Fruit fly (Drosophila melanogaster) whole organism, embryonic: ENCODE results near the gene CG14650.

ENCODE experiments used
- Bgb ChIP-seq: fragments of 200-800 bp; sonication (Bioruptor generic); IDR thresholded peaks from 2 replicates; pipeline ENCODE4 v1.3.6; 2022; ENCODE audit warnings: missing biosample characterization, missing genetic modification characterization; ENCODE audit not compliant: partially characterized antibody
- Blimp-1 ChIP-seq: fragments of 200-800 bp; sonication (Bioruptor generic); optimal IDR thresholded peaks from 3 replicates; lab custom pipeline; 2018; ENCODE audit warnings: missing biosample characterization, missing genetic modification characterization, mild to moderate bottlenecking, moderate library complexity, missing genetic modification reagents
- CG10431 ChIP-seq: fragments of 200-800 bp; sonication (Bioruptor generic); optimal IDR thresholded peaks from 3 replicates; lab custom pipeline; 2018; ENCODE audit warnings: missing biosample characterization, mild to moderate bottlenecking, missing genetic modification characterization
- CG12155 ChIP-seq: fragments of 200-800 bp; sonication (Bioruptor generic); optimal IDR thresholded peaks from 3 replicates; lab custom pipeline; 2016; ENCODE audit warnings: missing biosample characterization, missing genetic modification characterization
- CG12219 ChIP-seq: fragments of 200-800 bp; sonication (Bioruptor generic); optimal IDR thresholded peaks from 3 replicates; lab custom pipeline; 2018; ENCODE audit warnings: missing biosample characterization, mild to moderate bottlenecking, missing genetic modification characterization
- CG12299 ChIP-seq: fragments of 200-800 bp; sonication (Bioruptor generic); optimal IDR thresholded peaks from 2 replicates; lab custom pipeline; 2018; ENCODE audit warnings: missing biosample characterization, mild to moderate bottlenecking, missing genetic modification characterization
- CG1233 ChIP-seq: fragments of 200-800 bp; sonication (Bioruptor generic); optimal IDR thresholded peaks from 4 replicates; lab custom pipeline; 2018; ENCODE audit warnings: missing biosample characterization, mild to moderate bottlenecking, missing genetic modification characterization
- CG13775 ChIP-seq: fragments of 200-800 bp; sonication (Bioruptor generic); optimal IDR thresholded peaks from 3 replicates; lab custom pipeline; 2017; ENCODE audit warnings: missing biosample characterization, mild to moderate bottlenecking, missing genetic modification characterization
- CG15696 ChIP-seq: fragments of 200-800 bp; sonication (Bioruptor generic); optimal IDR thresholded peaks from 2 replicates; lab custom pipeline; 2019; ENCODE audit warnings: missing biosample characterization, mild to moderate bottlenecking, missing genetic modification characterization, moderate library complexity
- CG1647 ChIP-seq: fragments of 200-800 bp; sonication (Bioruptor generic); optimal IDR thresholded peaks from 3 replicates; lab custom pipeline; 2016; ENCODE audit warnings: missing biosample characterization, missing genetic modification characterization
- CG17328 ChIP-seq: fragments of 200-800 bp; sonication (Bioruptor generic); IDR thresholded peaks from 2 replicates; pipeline ENCODE4 v1.3.6; 2022; ENCODE audit warnings: missing biosample characterization, missing genetic modification characterization
- CG17612 ChIP-seq: fragments of 200-800 bp; sonication (Bioruptor generic); IDR thresholded peaks from 2 replicates; pipeline ENCODE4 v1.3.6; 2022; ENCODE audit warnings: missing biosample characterization, missing genetic modification characterization
- CG17912 ChIP-seq: fragments of 200-800 bp; sonication (Bioruptor generic); optimal IDR thresholded peaks from 2 replicates; lab custom pipeline; 2018; ENCODE audit warnings: missing biosample characterization, mild to moderate bottlenecking, missing genetic modification characterization
- CG18764 ChIP-seq: fragments of 200-800 bp; sonication (Bioruptor generic); optimal IDR thresholded peaks from 3 replicates; lab custom pipeline; 2016; ENCODE audit warnings: missing biosample characterization, missing genetic modification characterization
- CG2712 ChIP-seq: fragments of 200-800 bp; optimal IDR thresholded peaks from 3 replicates; lab custom pipeline; 2019; ENCODE audit warnings: missing biosample characterization, mild to moderate bottlenecking, missing genetic modification characterization, moderate library complexity
- CG3065 ChIP-seq: fragments of 200-800 bp; sonication (Bioruptor generic); optimal IDR thresholded peaks from 2 replicates; lab custom pipeline; 2016; ENCODE audit warnings: missing biosample characterization, missing genetic modification characterization
- CG3995 ChIP-seq: fragments of 200-800 bp; sonication (Bioruptor generic); optimal IDR thresholded peaks from 3 replicates; lab custom pipeline; 2016; ENCODE audit warnings: missing biosample characterization, missing genetic modification characterization
- CG5180 ChIP-seq: fragments of 200-800 bp; sonication (Bioruptor generic); optimal IDR thresholded peaks from 3 replicates; lab custom pipeline; 2017; ENCODE audit warnings: missing biosample characterization, missing genetic modification characterization, mild to moderate bottlenecking, moderate library complexity, missing genetic modification reagents
- CG6791 ChIP-seq: fragments of 200-800 bp; sonication (Bioruptor generic); IDR thresholded peaks from 3 replicates; pipeline ENCODE4 v1.3.6; 2022; ENCODE audit warnings: missing biosample characterization, missing genetic modification characterization; ENCODE audit not compliant: partially characterized antibody
- CG6813 ChIP-seq: fragments of 200-800 bp; sonication (Bioruptor generic); optimal IDR thresholded peaks from 2 replicates; lab custom pipeline; 2017; ENCODE audit warnings: missing biosample characterization, missing genetic modification characterization, mild to moderate bottlenecking, moderate library complexity, missing genetic modification reagents
- CG7556 ChIP-seq: fragments of 200-800 bp; sonication (Bioruptor generic); optimal IDR thresholded peaks from 2 replicates; lab custom pipeline; 2017; ENCODE audit warnings: missing biosample characterization, mild to moderate bottlenecking, missing genetic modification characterization
- CG8359 ChIP-seq: fragments of 200-800 bp; sonication (Bioruptor generic); optimal IDR thresholded peaks from 2 replicates; lab custom pipeline; 2017; ENCODE audit warnings: missing biosample characterization, mild to moderate bottlenecking, missing genetic modification characterization, borderline replicate concordance
- CG9215 ChIP-seq: fragments of 200-800 bp; sonication (Bioruptor generic); IDR thresholded peaks from 2 replicates; pipeline ENCODE4 v1.3.6; 2022; ENCODE audit warnings: missing biosample characterization, missing genetic modification characterization
- CG9437 ChIP-seq: fragments of 200-800 bp; sonication (Bioruptor generic); optimal IDR thresholded peaks from 2 replicates; lab custom pipeline; 2018; ENCODE audit warnings: missing biosample characterization, mild to moderate bottlenecking, missing genetic modification characterization
- CTCF ChIP-seq: fragments of 200-800 bp; sonication (Bioruptor generic); optimal IDR thresholded peaks from 2 replicates; lab custom pipeline; 2017; ENCODE audit warnings: missing biosample characterization, mild to moderate bottlenecking, missing genetic modification characterization, moderate library complexity
- CoRest ChIP-seq: fragments of 200-800 bp; sonication (Bioruptor generic); optimal IDR thresholded peaks from 3 replicates; lab custom pipeline; 2018; ENCODE audit warnings: missing biosample characterization, mild to moderate bottlenecking, missing genetic modification characterization, moderate library complexity
- D19B ChIP-seq: fragments of 200-800 bp; sonication (Bioruptor generic); optimal IDR thresholded peaks from 2 replicates; lab custom pipeline; 2017; ENCODE audit warnings: missing biosample characterization, mild to moderate bottlenecking, missing genetic modification characterization
- Fer1 ChIP-seq: fragments of 200-800 bp; sonication (Bioruptor generic); optimal IDR thresholded peaks from 2 replicates; lab custom pipeline; 2017; ENCODE audit warnings: missing biosample characterization, mild to moderate bottlenecking, missing genetic modification characterization
- H2.0 ChIP-seq: fragments of 200-800 bp; sonication (Bioruptor generic); IDR thresholded peaks from 2 replicates; pipeline ENCODE4 v1.3.6; 2022; ENCODE audit warnings: missing biosample characterization, missing genetic modification characterization
- NFAT ChIP-seq: fragments of 200-800 bp; sonication (Bioruptor generic); IDR thresholded peaks from 2 replicates; pipeline ENCODE4 v1.3.6; 2022; ENCODE audit warnings: missing biosample characterization, missing genetic modification characterization
- Pdp1 ChIP-seq, 2 experiments: fragments of 200-800 bp; sonication (Bioruptor generic); optimal IDR thresholded peaks; 3 replicates each; lab custom pipeline; 2016; ENCODE audit warnings: missing biosample characterization in 2 of 2, missing genetic modification characterization in 2 of 2, mild to moderate bottlenecking in 1 of 2, moderate library complexity in 1 of 2
- Sox100B ChIP-seq: fragments of 200-800 bp; sonication (Bioruptor generic); optimal IDR thresholded peaks from 3 replicates; lab custom pipeline; 2018; ENCODE audit warnings: missing biosample characterization, mild to moderate bottlenecking, missing genetic modification characterization
- Trl ChIP-seq, 3 experiments: fragments of >200 bp in 2 of 3; fragments of 200-800 bp in 1 of 3; sonication (Bioruptor generic) in 1 of 3; optimal IDR thresholded peaks; 2 replicates in 1 of 3; 3 replicates in 2 of 3; lab custom pipeline; 2016 to 2017; ENCODE audit warnings: missing biosample characterization in 1 of 3, missing genetic modification characterization in 1 of 3
- ac ChIP-seq: fragments of 200-800 bp; sonication (Bioruptor generic); optimal IDR thresholded peaks from 3 replicates; lab custom pipeline; 2017; ENCODE audit warnings: missing biosample characterization, mild to moderate bottlenecking, missing genetic modification characterization
- bcd ChIP-seq: fragments of 200-800 bp; sonication (Bioruptor generic); optimal IDR thresholded peaks from 2 replicates; lab custom pipeline; 2017; ENCODE audit warnings: missing biosample characterization, mild to moderate bottlenecking, missing genetic modification characterization
- bsh ChIP-seq, 2 experiments: fragments of 200-800 bp; sonication (Bioruptor generic); optimal IDR thresholded peaks; 2 replicates each; lab custom pipeline; 2017 to 2018; ENCODE audit warnings: mild to moderate bottlenecking in 2 of 2, missing biosample characterization in 2 of 2, missing genetic modification characterization in 2 of 2, moderate library complexity in 1 of 2
- chm ChIP-seq: fragments of 200-800 bp; sonication (Bioruptor generic); IDR thresholded peaks from 2 replicates; pipeline ENCODE4 v1.3.6; 2022; ENCODE audit warnings: missing biosample characterization, missing genetic modification characterization
- corto ChIP-seq: fragments of 200-800 bp; sonication (Bioruptor generic); optimal IDR thresholded peaks from 2 replicates; lab custom pipeline; 2016; ENCODE audit warnings: missing biosample characterization, mild to moderate bottlenecking, missing genetic modification characterization, moderate library complexity
- dati ChIP-seq: fragments of 200-800 bp; sonication (Bioruptor generic); IDR thresholded peaks from 2 replicates; pipeline ENCODE4 v1.3.6; 2022; ENCODE audit warnings: missing biosample characterization, missing genetic modification characterization
- ems ChIP-seq: fragments of 200-800 bp; sonication (Bioruptor generic); optimal IDR thresholded peaks from 3 replicates; lab custom pipeline; 2016; ENCODE audit warnings: missing biosample characterization, missing genetic modification characterization
- gem ChIP-seq: fragments of 200-800 bp; sonication (Bioruptor generic); optimal IDR thresholded peaks from 2 replicates; lab custom pipeline; 2019; ENCODE audit warnings: missing biosample characterization, mild to moderate bottlenecking, missing genetic modification characterization, moderate library complexity
- lbe ChIP-seq: fragments of 200-800 bp; sonication (Bioruptor generic); optimal IDR thresholded peaks from 2 replicates; lab custom pipeline; 2016; ENCODE audit warnings: missing biosample characterization, mild to moderate bottlenecking, missing genetic modification characterization
- scrt ChIP-seq: fragments of 200-800 bp; sonication (Bioruptor generic); optimal IDR thresholded peaks from 2 replicates; lab custom pipeline; 2018; ENCODE audit warnings: missing biosample characterization, mild to moderate bottlenecking, missing genetic modification characterization, moderate library complexity
- sob ChIP-seq: fragments of 200-800 bp; sonication (Bioruptor generic); IDR thresholded peaks from 2 replicates; pipeline ENCODE4 v1.3.6; 2022; ENCODE audit warnings: missing biosample characterization, missing genetic modification characterization
- tio ChIP-seq: fragments of 200-800 bp; sonication (Bioruptor generic); optimal IDR thresholded peaks from 2 replicates; lab custom pipeline; 2017; ENCODE audit warnings: missing biosample characterization, missing genetic modification characterization, inconsistent platforms
- trh ChIP-seq: fragments of 200-800 bp; sonication (Bioruptor generic); optimal IDR thresholded peaks from 2 replicates; lab custom pipeline; 2016; ENCODE audit warnings: missing biosample characterization, missing genetic modification characterization
- ttk ChIP-seq: fragments of 200-800 bp; sonication (Bioruptor generic); IDR thresholded peaks from 2 replicates; pipeline ENCODE4 v2.1.2; 2022; ENCODE audit warnings: missing biosample characterization, missing genetic modification characterization

Gene CG14650

DNA sequence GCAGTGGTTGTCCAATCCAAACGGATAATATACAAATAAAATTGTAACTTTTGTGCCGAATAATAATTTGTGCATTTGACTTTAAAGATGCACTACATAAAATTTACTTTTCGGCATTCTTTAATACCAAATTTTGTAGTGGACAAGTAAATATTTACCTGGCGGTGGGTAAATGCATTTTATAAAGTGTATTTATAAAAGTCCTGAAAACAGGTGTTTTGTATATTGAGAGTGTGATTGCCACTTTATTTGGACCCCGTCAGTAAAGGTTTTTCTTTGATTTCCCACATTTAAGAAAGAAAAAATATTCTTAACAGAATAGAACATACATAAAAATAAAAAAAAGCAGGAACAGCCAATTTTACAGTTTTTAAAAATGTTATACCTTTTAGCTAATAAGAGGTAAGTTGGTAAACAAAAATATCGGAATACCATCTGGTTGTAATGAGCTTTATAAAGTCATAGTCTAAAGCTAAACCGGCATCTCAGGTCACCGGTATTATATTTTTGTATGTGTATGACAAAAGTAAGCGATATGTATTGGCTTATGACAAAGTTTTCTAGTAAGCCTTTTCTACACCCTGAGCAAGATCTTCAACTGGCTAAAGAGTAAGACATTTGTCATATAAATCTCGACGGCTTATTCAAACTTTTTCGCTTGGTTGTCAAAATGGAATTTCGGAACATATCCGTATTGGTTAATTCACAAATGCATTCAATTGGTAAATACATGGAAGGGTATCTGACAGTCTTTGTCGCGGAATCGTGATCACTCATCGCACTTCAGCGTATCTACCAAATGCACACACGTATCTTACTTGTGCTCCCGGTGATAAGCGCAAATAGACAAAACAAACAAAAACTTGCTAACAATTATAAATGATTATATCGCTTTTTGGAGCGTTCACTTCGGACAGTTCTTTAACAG is 42.3 kb upstream of the CG14650 start (continued):
- TF ChIP-seq Blimp-1 (GFP tag; lab: Kevin White, UChicago) (no peak), CoRest (peak; percentile 91), CG17612 (peak; percentile 48; the same call in 1 of the 2 replicates), CG6813 (GFP tag; lab: Kevin White, UChicago) (peak; percentile 78), CG18764 (GFP tag; lab: Kevin White, UChicago) (peak; percentile 67), CG1233 (GFP tag; lab: Kevin White, UChicago) (peak; percentile 75), CG6791 (no peak), Pdp1 (GFP tag; optimal IDR thresholded peaks at IDR 0.05; lab: Kevin White, UChicago) (peak; percentile 87 to 88), CG13775 (GFP tag; lab: Kevin White, UChicago) (peak; percentile 72), trh (GFP tag; lab: Kevin White, UChicago) (peak; percentile 69), sob (peak; percentile 88), dati (peak; percentile 55; the same call in 1 of the 2 replicates), CG2712 (tag; lab: Kevin White, UChicago) (peak; percentile 87), CG3995 (GFP tag; lab: Kevin White, UChicago) (peak; percentile 47), tio (GFP tag; lab: Kevin White, UChicago) (peak; percentile 63), bsh (GFP tag; optimal IDR thresholded peaks at IDR 0.05; lab: Kevin White, UChicago) (peak; percentile 88 to 90), CG9215 (GFP tag; lab: Robert Waterston, UW) (no peak; the same call in 1 of the 2 replicates), CG17328 (GFP tag; lab: Robert Waterston, UW) (peak; percentile 84), Fer1 (GFP tag; lab: Kevin White, UChicago) (peak; percentile 90), scrt (GFP tag; lab: Kevin White, UChicago) (peak; percentile 84), corto (GFP tag; lab: Kevin White, UChicago) (peak; percentile 83), CG9437 (GFP tag; lab: Kevin White, UChicago) (peak; percentile 75), CG17912 (GFP tag; lab: Kevin White, UChicago) (peak; percentile 52), ac (GFP tag; lab: Kevin White, UChicago) (no peak), ttk (peak; percentile 85), chm (peak; percentile 17; the same call in 1 of the 2 replicates), Bgb (GFP tag; lab: Robert Waterston, UW) (no peak), NFAT (GFP tag; lab: Robert Waterston, UW) (peak; percentile 71), gem (tag; lab: Kevin White, UChicago) (peak; percentile 94), CTCF (peak; percentile 37), CG7556 (GFP tag; lab: Kevin White, UChicago) (peak; percentile 79), H2.0 (peak; percentile 82), lbe (GFP tag; lab: Kevin White, UChicago) (peak; percentile 91), CG8359 (GFP tag; lab: Kevin White, UChicago) (peak; percentile 65), CG10431 (GFP tag; lab: Kevin White, UChicago) (peak; percentile 18), ems (peak; percentile 86), CG1647 (GFP tag; lab: Kevin White, UChicago) (peak; percentile 82), bcd (peak; percentile 91), D19B (GFP tag; lab: Kevin White, UChicago) (peak; percentile 69), CG3065 (peak; percentile 57), CG15696 (tag; lab: Kevin White, UChicago) (no peak), CG5180 (GFP tag; lab: Kevin White, UChicago) (peak; percentile 79), CG12219 (peak; percentile 91), CG12155 (GFP tag; lab: Kevin White, UChicago) (peak; percentile 84), CG12299 (tag; lab: Kevin White, UChicago) (peak; percentile 61), Trl (optimal IDR thresholded peaks at IDR 0.05; lab: Kevin White, UChicago) (no peak), Trl (GFP tag; optimal IDR thresholded peaks at IDR 0.05; lab: Kevin White, UChicago) (peak; percentile 87), Sox100B (GFP tag; lab: Kevin White, UChicago) (peak; percentile 82)
